Worm (Caenorhabditis elegans): ENCODE data around the gene B0334.10.

ce11 chrII:11533716-11534115 is 15.4 kb downstream of the B0334.10 start, which contains the start of gene mdt-8:
- TF ChIP-seq ceh-88 (GFP tag; IDR thresholded peaks at IDR 0.05) (no peak), nhr-11 (tag; optimal IDR thresholded peaks at IDR 0.05) (no peak), nhr-28 (tag; optimal IDR thresholded peaks at IDR 0.05) (no peak), ztf-11 (tag; optimal IDR thresholded peaks at IDR 0.05) (no peak), pqm-1 (tag; optimal IDR thresholded peaks at IDR 0.05) (no peak), aha-1 (tag; optimal IDR thresholded peaks at IDR 0.05) (no peak), skn-1 (tag; optimal IDR thresholded peaks at IDR 0.05) (no peak), efl-1 (optimal IDR thresholded peaks at IDR 0.05) (no peak), efl-1 (GFP tag; optimal IDR thresholded peaks at IDR 0.05 in 1 of 2) (no peak), lsy-2 (tag; optimal IDR thresholded peaks at IDR 0.05) (no peak), nhr-76 (tag; optimal IDR thresholded peaks at IDR 0.05) (no peak), snpc-4 (tag; optimal IDR thresholded peaks at IDR 0.05) (no peak)

All from whole organism, L1 larva.